Worm (Caenorhabditis elegans) whole organism, L4 larva: ENCODE measurements around the gene C27B7.7.

Experiments used
- attf-4 ChIP-seq: sonication (generic microtip); optimal IDR thresholded peaks from 3 replicates; lab custom pipeline; 2017; ENCODE audit warnings: missing biosample characterization, missing genetic modification characterization
- daf-16 ChIP-seq, 3 experiments: sonication (generic microtip); optimal IDR thresholded peaks; 2 replicates each; lab custom pipeline; 2016 to 2017; ENCODE audit warnings: missing genetic modification characterization in 3 of 3, missing genetic modification reagents in 3 of 3, mild to moderate bottlenecking in 2 of 3, missing compliant biosample characterization in 2 of 3, missing biosample characterization in 1 of 3, moderate library complexity in 1 of 3
- lin-1 ChIP-seq: fragments of 200-800 bp; sonication (Bioruptor generic); IDR thresholded peaks from 2 replicates; pipeline ENCODE4 v1.3.6; 2022; ENCODE audit warnings: missing genetic modification reagents, missing genetic modification characterization, missing compliant biosample characterization
- mxl-3 ChIP-seq: fragments of 200-800 bp; sonication (Bioruptor generic); optimal IDR thresholded peaks from 2 replicates; lab custom pipeline; 2018; ENCODE audit warnings: mild to moderate bottlenecking, missing genetic modification characterization, missing compliant biosample characterization
- nhr-11 ChIP-seq: fragments of 150-350 bp; optimal IDR thresholded peaks from 2 replicates; lab custom pipeline; 2014; ENCODE audit warnings: missing biosample characterization, missing genetic modification characterization
- nhr-42 ChIP-seq: fragments of 200-800 bp; sonication (Bioruptor generic); IDR thresholded peaks from 2 replicates; pipeline ENCODE4 v1.3.6; 2022; ENCODE audit warnings: missing genetic modification characterization, missing compliant biosample characterization
- snpc-4 ChIP-seq: fragments of 150-350 bp; optimal IDR thresholded peaks from 2 replicates; lab custom pipeline; 2014; ENCODE audit warnings: missing biosample characterization, missing genetic modification characterization

- TF ChIP-seq attf-4 (tag; lab: Kevin White, UChicago) (no peak), lin-1 (GFP tag; lab: Robert Waterston, UW) (no peak), snpc-4 (tag; lab: Kevin White, UChicago) (no peak), mxl-3 (GFP tag; lab: Kevin White, UChicago) (no peak), daf-16 (GFP tag; optimal IDR thresholded peaks at IDR 0.05; lab: Kevin White, UChicago) (no peak), daf-16 (tag; optimal IDR thresholded peaks at IDR 0.05; lab: Kevin White, UChicago) (no peak), nhr-42 (GFP tag; lab: Robert Waterston, UW) (no peak), nhr-11 (tag; lab: Kevin White, UChicago) (no peak)
Observed at ce11 chrIV:8933575-8933974, 26.7 kb downstream of the C27B7.7 start, which contains the start of gene D1046.4.
